Worm (Caenorhabditis elegans) whole organism, young adult: ENCODE results near the gene T08G5.3.

Experiments
- K12H6.12 ChIP-seq: fragments of 200-800 bp; sonication (Bioruptor generic); optimal IDR thresholded peaks from 2 replicates; lab custom pipeline; 2018; ENCODE audit warnings: mild to moderate bottlenecking, missing genetic modification characterization, missing compliant biosample characterization
- lir-1 ChIP-seq: fragments of 200-800 bp; sonication (Bioruptor generic); conservative IDR thresholded peaks from 2 replicates; pipeline ENCODE4 v1.3.6; 2022; ENCODE audit warnings: missing genetic modification reagents, missing genetic modification characterization, missing compliant biosample characterization
- mcd-1 ChIP-seq: fragments of 200-800 bp; sonication (Bioruptor generic); IDR thresholded peaks from 2 replicates; pipeline ENCODE4 v1.3.6; 2022; ENCODE audit warnings: missing genetic modification reagents, missing genetic modification characterization, missing compliant biosample characterization
- unc-130 ChIP-seq: sonication (generic microtip); optimal IDR thresholded peaks from 2 replicates; lab custom pipeline; 2016; ENCODE audit warnings: missing genetic modification reagents, missing genetic modification characterization, missing compliant biosample characterization
- unc-62 ChIP-seq: fragments of 150-350 bp; optimal IDR thresholded peaks from 2 replicates; lab custom pipeline; 2014; ENCODE audit warnings: missing biosample characterization, missing genetic modification reagents, missing genetic modification characterization
- ztf-3 ChIP-seq: fragments of 200-800 bp; sonication (Bioruptor generic); optimal IDR thresholded peaks from 2 replicates; lab custom pipeline; 2018; ENCODE audit warnings: mild to moderate bottlenecking, missing genetic modification characterization, missing compliant biosample characterization

DNA sequence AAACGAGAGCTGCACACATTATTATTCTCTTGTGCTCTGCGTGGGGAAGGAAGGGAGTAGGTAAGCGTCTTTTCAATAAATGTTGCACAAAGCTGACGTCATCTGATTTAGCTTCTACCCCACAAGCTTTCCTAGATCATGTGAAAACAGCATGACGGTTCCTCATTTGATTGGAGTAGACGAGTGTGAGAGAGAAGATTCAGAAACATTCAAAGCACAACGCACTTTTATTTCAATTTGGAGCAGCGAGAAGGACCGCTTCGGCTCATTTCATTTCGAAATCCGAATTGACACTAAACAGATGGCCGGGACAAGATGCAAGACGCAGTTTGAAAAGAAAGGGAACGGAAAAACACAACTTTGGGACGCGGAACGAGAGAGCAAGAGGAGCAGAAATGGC is 22.9 kb downstream of the T08G5.3 start:
- no peak for TF ChIP-seq unc-130 (GFP tag; lab: Kevin White, UChicago)
- TF ChIP-seq K12H6.12, result no peak
- TF ChIP-seq mcd-1 (GFP tag; lab: Robert Waterston, UW), result no peak
- TF ChIP-seq lir-1 (GFP tag; lab: Robert Waterston, UW), result no peak
- TF ChIP-seq ztf-3 (GFP tag; lab: Kevin White, UChicago), result no peak
- TF ChIP-seq unc-62 (GFP tag; lab: Kevin White, UChicago), result no peak
